Worm (Caenorhabditis elegans): Measurements from ENCODE around the gene rbx-1.

The rbx-1 gene

ce11 chrV:9733920-9734454 lies 43.7 kb upstream of the rbx-1 start, which contains the start of gene cal-7:
cal-7 (plus strand) TSS chrV:9734103.
- peak; percentile 53 for TF ChIP-seq repo-1 (tag; optimal IDR thresholded peaks at IDR 0.05)
- TF ChIP-seq unc-62 (GFP tag; optimal IDR thresholded peaks at IDR 0.05), result no peak
- TF ChIP-seq ZK185.1 (tag; optimal IDR thresholded peaks at IDR 0.05; ENCODE audit: poor library complexity, severe bottlenecking), result peak; percentile 15
- 0 out of 2 replicates have a peak, but pooled peaks have one; percentile 29 for TF ChIP-seq ekl-4 (GFP tag; IDR thresholded peaks at IDR 0.05)
- TF ChIP-seq attf-5 (GFP tag; optimal IDR thresholded peaks at IDR 0.05), result no peak
- TF ChIP-seq Y56A3A.18 (GFP tag; IDR thresholded peaks at IDR 0.05), result no peak
- peak; percentile 55 for TF ChIP-seq ztf-26 (tag; optimal IDR thresholded peaks at IDR 0.05)
- peak; percentile 18 for TF ChIP-seq lin-40 (tag; optimal IDR thresholded peaks at IDR 0.05)
- TF ChIP-seq gei-17 (GFP tag; optimal IDR thresholded peaks at IDR 0.05), result no peak
- TF ChIP-seq ceh-91 (GFP tag; IDR thresholded peaks at IDR 0.05), result 0 out of 2 replicates have a peak, but pooled peaks have one; percentile 11
- TF ChIP-seq mcd-1 (GFP tag; IDR thresholded peaks at IDR 0.05), result no peak
- no peak for TF ChIP-seq B0019.2 (GFP tag; conservative IDR thresholded peaks at IDR 0.05)
- TF ChIP-seq sptf-2 (GFP tag; optimal IDR thresholded peaks at IDR 0.05), result no peak
- peak; percentile 24 for TF ChIP-seq chd-7 (tag; optimal IDR thresholded peaks at IDR 0.05)
- TF ChIP-seq ama-1 (optimal IDR thresholded peaks at IDR 0.05), result no peak
- peak in 1 of 2 experiments; percentile 61 for TF ChIP-seq ama-1 (GFP tag; optimal IDR thresholded peaks at IDR 0.05)
- peak; percentile 3 for TF ChIP-seq dpff-1 (tag; optimal IDR thresholded peaks at IDR 0.05)
- no peak for TF ChIP-seq lag-1 (GFP tag; IDR thresholded peaks at IDR 0.05)
- no peak for TF ChIP-seq cebp-1 (GFP tag; IDR thresholded peaks at IDR 0.05)
- TF ChIP-seq cebp-1 (tag; optimal IDR thresholded peaks at IDR 0.05), result no peak
- TF ChIP-seq sea-2 (GFP tag; IDR thresholded peaks at IDR 0.05), result no peak
- TF ChIP-seq hrde-1 (tag; optimal IDR thresholded peaks at IDR 0.05; ENCODE audit: borderline replicate concordance), result no peak

DNA sequence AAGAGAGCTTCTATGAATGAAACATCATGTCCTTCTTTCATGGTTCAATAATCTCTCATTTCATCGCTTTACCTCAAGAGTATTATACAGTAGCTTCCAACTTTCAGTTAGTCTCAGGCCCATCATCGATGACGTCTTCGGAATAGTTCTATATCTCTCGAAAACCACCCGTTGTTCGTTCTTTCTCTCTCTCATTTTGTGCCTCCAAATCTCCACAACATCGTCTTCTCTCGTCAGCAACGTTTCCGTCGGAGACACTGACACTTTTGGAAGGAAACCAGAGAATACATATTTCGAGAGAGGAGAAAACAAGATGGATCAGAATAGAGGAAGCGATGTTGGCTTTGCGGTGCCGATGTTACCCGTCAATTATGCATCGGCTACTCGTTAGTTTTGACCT lies 41.5 kb upstream of the rbx-1 start:
- TF ChIP-seq dpff-1 (tag; optimal IDR thresholded peaks at IDR 0.05), result no peak
- TF ChIP-seq zim-3 (tag; optimal IDR thresholded peaks at IDR 0.05), result peak; percentile 1
- peak; percentile 31; the same call in 1 of the 2 replicates for TF ChIP-seq nfyb-1 (GFP tag; IDR thresholded peaks at IDR 0.05)
- peak; percentile 52 for TF ChIP-seq ama-1 (optimal IDR thresholded peaks at IDR 0.05)
- TF ChIP-seq ama-1 (GFP tag; optimal IDR thresholded peaks at IDR 0.05), result no peak
- 0 out of 2 replicates have a peak, but pooled peaks have one; percentile 4 for TF ChIP-seq hmg-20 (GFP tag; IDR thresholded peaks at IDR 0.05)
- TF ChIP-seq akir-1 (GFP tag; optimal IDR thresholded peaks at IDR 0.05), result no peak

DNA sequence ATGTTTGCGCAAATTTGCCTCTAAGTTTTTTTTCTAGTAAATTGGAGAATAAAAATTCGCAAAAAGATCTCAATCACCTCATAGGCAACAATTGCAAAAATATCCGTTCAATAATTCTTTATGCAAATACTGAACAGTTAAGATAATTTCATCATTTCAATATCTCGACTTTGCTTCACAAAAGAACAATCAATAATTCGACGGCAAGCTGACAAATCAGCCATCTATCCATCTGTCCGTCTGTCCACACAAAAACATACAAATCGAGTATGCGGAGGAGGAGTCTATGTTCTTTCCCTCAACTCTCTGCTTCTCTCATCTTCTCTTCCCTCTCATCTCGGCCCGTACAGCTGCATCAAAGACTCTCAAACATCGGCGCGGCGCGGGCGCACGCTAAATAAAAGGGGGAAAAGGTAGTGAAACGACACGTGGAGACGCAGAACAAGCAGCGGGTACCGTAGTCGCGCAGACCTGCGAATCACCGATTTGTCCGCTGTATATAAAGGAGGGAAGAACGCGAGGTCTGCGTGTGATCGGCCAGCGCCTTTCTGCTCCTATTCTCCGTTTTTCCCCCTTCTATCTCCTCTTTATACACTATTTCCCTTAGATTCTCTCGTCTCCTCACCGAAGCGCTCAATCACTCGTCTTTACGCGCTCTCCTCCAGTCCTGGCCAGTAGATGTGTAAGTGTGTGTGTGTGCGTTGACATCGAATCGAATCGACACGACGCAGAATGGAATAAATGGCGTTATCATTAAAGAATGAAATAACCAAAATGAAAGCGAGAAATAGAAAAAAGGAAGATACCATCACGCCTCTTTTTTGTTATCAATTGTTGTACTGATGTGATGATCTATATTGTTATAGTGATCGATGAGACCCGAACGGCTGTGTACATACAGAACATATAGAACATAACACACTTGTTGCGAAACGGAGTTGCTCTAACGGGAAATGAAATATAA lies 40.7 kb upstream of the rbx-1 start:
- peak; percentile 89 for TF ChIP-seq nhr-90 (tag; optimal IDR thresholded peaks at IDR 0.05)
- no peak for TF ChIP-seq him-1 (tag; optimal IDR thresholded peaks at IDR 0.05)
- TF ChIP-seq pbrm-1 (GFP tag; IDR thresholded peaks at IDR 0.05), result peak; percentile 58
- no peak for TF ChIP-seq bed-1 (GFP tag; IDR thresholded peaks at IDR 0.05)
- TF ChIP-seq nfyb-1 (GFP tag; IDR thresholded peaks at IDR 0.05), result peak; percentile 95
- TF ChIP-seq ceh-58 (GFP tag; IDR thresholded peaks at IDR 0.05), result no peak
- peak; percentile 93 for TF ChIP-seq atf-7 (tag; optimal IDR thresholded peaks at IDR 0.05)
- peak; percentile 12 for TF ChIP-seq unc-130 (GFP tag; optimal IDR thresholded peaks at IDR 0.05)
- peak; percentile 71; the same call in 1 of the 2 replicates for TF ChIP-seq egl-44 (GFP tag; IDR thresholded peaks at IDR 0.05)
- TF ChIP-seq ztf-22 (GFP tag; optimal IDR thresholded peaks at IDR 0.05), result peak; percentile 72
- no peak for TF ChIP-seq aptf-2 (GFP tag; conservative IDR thresholded peaks at IDR 0.05)
- TF ChIP-seq snpc-1.3 (tag; optimal IDR thresholded peaks at IDR 0.05; ENCODE audit: insufficient read depth), result no peak
- no peak for TF ChIP-seq nhr-179 (tag; optimal IDR thresholded peaks at IDR 0.05)
- peak; percentile 56 for TF ChIP-seq ZK185.1 (tag; optimal IDR thresholded peaks at IDR 0.05; ENCODE audit: poor library complexity, severe bottlenecking)
- no peak for TF ChIP-seq rpc-1 (optimal IDR thresholded peaks at IDR 0.05)
- no peak for TF ChIP-seq rpc-1 (tag; optimal IDR thresholded peaks at IDR 0.05)
- no peak for TF ChIP-seq nfya-2 (GFP tag; IDR thresholded peaks at IDR 0.05)
- TF ChIP-seq Y56A3A.18 (GFP tag; IDR thresholded peaks at IDR 0.05), result 0 out of 2 replicates have a peak, but pooled peaks have one; percentile 6
- peak; percentile 36 for TF ChIP-seq mxl-1 (tag; optimal IDR thresholded peaks at IDR 0.05)
- peak; percentile 36 for TF ChIP-seq die-1 (tag; optimal IDR thresholded peaks at IDR 0.05)
- peak; percentile 97 for TF ChIP-seq nhr-80 (tag; optimal IDR thresholded peaks at IDR 0.05)

All from whole organism, young adult.